Fruit fly (Drosophila melanogaster) whole organism, wandering third instar larva: ENCODE results near the gene CG17078.

Experiments used
- CG32264 ChIP-seq: fragments of 200-800 bp; sonication (Bioruptor generic); optimal IDR thresholded peaks from 2 replicates; lab custom pipeline; 2016; ENCODE audit warnings: missing biosample characterization, missing genetic modification characterization
- CrebA ChIP-seq: fragments of 200-800 bp; sonication (Bioruptor generic); optimal IDR thresholded peaks from 2 replicates; lab custom pipeline; 2016; ENCODE audit warnings: missing biosample characterization, mild to moderate bottlenecking, missing genetic modification characterization, borderline replicate concordance
- Dfd ChIP-seq: fragments of >200 bp; optimal IDR thresholded peaks from 2 replicates; lab custom pipeline; 2017; ENCODE audit warnings: missing biosample characterization, missing genetic modification characterization
- Dif ChIP-seq: fragments of 200-275, 200-300 bp; sonication (Bioruptor generic); optimal IDR thresholded peaks from 2 replicates; lab custom pipeline; 2018; ENCODE audit warnings: missing biosample characterization, missing genetic modification characterization; ENCODE audit not compliant: partially characterized antibody
- GATAd ChIP-seq: sonication (Bioruptor generic); optimal IDR thresholded peaks from 2 replicates; lab custom pipeline; 2016; ENCODE audit warnings: missing biosample characterization, missing genetic modification characterization
- HLH106 ChIP-seq: fragments of 200-800 bp; optimal IDR thresholded peaks from 3 replicates; lab custom pipeline; 2019; ENCODE audit warnings: missing biosample characterization, mild to moderate bottlenecking, missing genetic modification characterization, moderate library complexity
- Hnf4 ChIP-seq: fragments of 200-800 bp; sonication (Bioruptor generic); optimal IDR thresholded peaks from 2 replicates; lab custom pipeline; 2016; ENCODE audit warnings: missing biosample characterization, mild to moderate bottlenecking, missing genetic modification characterization
- Hr83 ChIP-seq: fragments of 200-300 bp; sonication (Bioruptor generic); optimal IDR thresholded peaks from 2 replicates; lab custom pipeline; 2016; ENCODE audit warnings: missing biosample characterization, mild to moderate bottlenecking, missing genetic modification characterization, moderate library complexity; ENCODE audit not compliant: poor library complexity, severe bottlenecking
- Jra ChIP-seq: sonication (Bioruptor generic); optimal IDR thresholded peaks from 2 replicates; lab custom pipeline; 2016; ENCODE audit warnings: missing biosample characterization, missing genetic modification characterization
- Mio ChIP-seq: sonication (Bioruptor generic); optimal IDR thresholded peaks from 2 replicates; lab custom pipeline; 2016; ENCODE audit warnings: missing biosample characterization, missing genetic modification characterization
- Myc ChIP-seq: fragments of >200 bp; optimal IDR thresholded peaks from 2 replicates; lab custom pipeline; 2017
- N ChIP-seq: fragments of >200 bp; optimal IDR thresholded peaks from 2 replicates; lab custom pipeline; 2018; ENCODE audit warnings: missing biosample characterization, missing external identifiers, missing genetic modification characterization
- OdsH ChIP-seq: fragments of 200-800 bp; sonication (Bioruptor generic); optimal IDR thresholded peaks from 2 replicates; lab custom pipeline; 2016; ENCODE audit warnings: missing biosample characterization, mild to moderate bottlenecking, missing genetic modification characterization
- Rel ChIP-seq, 2 experiments: fragments of 200-800 bp; sonication (Bioruptor generic) in 1 of 2; optimal IDR thresholded peaks; 2 replicates in 1 of 2; 3 replicates in 1 of 2; lab custom pipeline; 2016 to 2019; ENCODE audit warnings: mild to moderate bottlenecking in 2 of 2, missing biosample characterization in 2 of 2, missing genetic modification characterization in 2 of 2, moderate library complexity in 1 of 2
- Sp1 ChIP-seq: fragments of 200-800 bp; sonication (Bioruptor generic); optimal IDR thresholded peaks from 3 replicates; lab custom pipeline; 2019; ENCODE audit warnings: missing biosample characterization, mild to moderate bottlenecking, missing genetic modification characterization, moderate library complexity
- Vsx2 ChIP-seq: fragments of 200-300, 225-300 bp; sonication (Bioruptor generic); optimal IDR thresholded peaks from 2 replicates; lab custom pipeline; 2018; ENCODE audit warnings: missing biosample characterization, missing genetic modification characterization; ENCODE audit not compliant: partially characterized antibody
- br ChIP-seq: fragments of 200-800 bp; sonication (Bioruptor generic); optimal IDR thresholded peaks from 2 replicates; lab custom pipeline; 2016; ENCODE audit warnings: missing biosample characterization, missing genetic modification characterization
- brk ChIP-seq: fragments of 200-800 bp; sonication (Bioruptor generic); optimal IDR thresholded peaks from 2 replicates; lab custom pipeline; 2016; ENCODE audit warnings: missing biosample characterization, mild to moderate bottlenecking, missing genetic modification characterization
- dl ChIP-seq, 2 experiments: fragments of 175-275, 200-275 bp in 1 of 2; fragments of 200-275 bp in 1 of 2; sonication (Bioruptor generic); optimal IDR thresholded peaks; lab custom pipeline; 2018; ENCODE audit warnings: mild to moderate bottlenecking in 2 of 2, missing biosample characterization in 2 of 2, missing genetic modification characterization in 2 of 2, moderate library complexity in 2 of 2; ENCODE audit not compliant: partially characterized antibody in 2 of 2, insufficient read depth in 1 of 2
- dmrt93B ChIP-seq: fragments of 200-800 bp; sonication (Bioruptor generic); optimal IDR thresholded peaks from 2 replicates; lab custom pipeline; 2018; ENCODE audit warnings: missing biosample characterization, mild to moderate bottlenecking, missing genetic modification characterization
- ey ChIP-seq: fragments of 200-800 bp; sonication (Bioruptor generic); optimal IDR thresholded peaks from 2 replicates; lab custom pipeline; 2016; ENCODE audit warnings: missing biosample characterization, missing genetic modification characterization
- foxo ChIP-seq, 2 experiments: fragments of 200-800 bp; sonication (Bioruptor generic); optimal IDR thresholded peaks; 2 replicates in 1 of 2; 3 replicates in 1 of 2; lab custom pipeline; 2016 to 2017; ENCODE audit warnings: missing biosample characterization in 2 of 2, missing genetic modification characterization in 2 of 2
- fru ChIP-seq: fragments of 200-800 bp; sonication (Bioruptor generic); optimal IDR thresholded peaks from 3 replicates; lab custom pipeline; 2016; ENCODE audit warnings: missing biosample characterization, mild to moderate bottlenecking, missing genetic modification characterization
- h ChIP-seq: fragments of 200-800 bp; sonication (Bioruptor generic); optimal IDR thresholded peaks from 3 replicates; lab custom pipeline; 2016; ENCODE audit warnings: missing biosample characterization, mild to moderate bottlenecking, missing genetic modification characterization
- jim ChIP-seq: fragments of 175-275, 200-325 bp; sonication (Bioruptor generic); optimal IDR thresholded peaks from 2 replicates; lab custom pipeline; 2016; ENCODE audit warnings: missing biosample characterization, mild to moderate bottlenecking, missing genetic modification characterization
- lola ChIP-seq: fragments of >200 bp; optimal IDR thresholded peaks from 2 replicates; lab custom pipeline; 2017; ENCODE audit warnings: missing biosample characterization, missing genetic modification characterization
- pan ChIP-seq: fragments of >200 bp; optimal IDR thresholded peaks from 2 replicates; lab custom pipeline; 2017
- psq ChIP-seq: fragments of 200-800 bp; sonication (Bioruptor generic); optimal IDR thresholded peaks from 3 replicates; lab custom pipeline; 2017; ENCODE audit warnings: missing biosample characterization, mild to moderate bottlenecking, missing genetic modification characterization, moderate library complexity
- rgr ChIP-seq: fragments of 200-800 bp; sonication (Bioruptor generic); optimal IDR thresholded peaks from 3 replicates; lab custom pipeline; 2016; ENCODE audit warnings: missing biosample characterization, mild to moderate bottlenecking, missing genetic modification characterization
- sage ChIP-seq: fragments of 200-800 bp; sonication (Bioruptor generic); optimal IDR thresholded peaks from 2 replicates; lab custom pipeline; 2016; ENCODE audit warnings: missing biosample characterization, mild to moderate bottlenecking, missing genetic modification characterization
- sv ChIP-seq: fragments of 200-800 bp; sonication (Bioruptor generic); optimal IDR thresholded peaks from 3 replicates; lab custom pipeline; 2016; ENCODE audit warnings: missing biosample characterization, missing genetic modification characterization
- tai ChIP-seq: sonication (Bioruptor generic); optimal IDR thresholded peaks from 2 replicates; lab custom pipeline; 2016; ENCODE audit warnings: missing biosample characterization, missing genetic modification characterization
- usp ChIP-seq: fragments of >200 bp; optimal IDR thresholded peaks from 2 replicates; lab custom pipeline; 2017; ENCODE audit warnings: missing biosample characterization, missing genetic modification characterization

CG17078 gene

dm6 chr2L:294452-295362 is 16.7 kb upstream of the CG17078 start, which contains the start of the genes U2af38 and Stip1:
TSS of gene U2af38 (minus strand) at chr2L:294681.
TSS of gene Stip1 (plus strand) at chr2L:295122.
- no peak for TF ChIP-seq h
- no peak for TF ChIP-seq Jra (GFP tag; lab: Kevin White, UChicago)
- TF ChIP-seq Mio (GFP tag; lab: Kevin White, UChicago), result no peak
- no peak for TF ChIP-seq ey (GFP tag; lab: Kevin White, UChicago)
- no peak for TF ChIP-seq tai (GFP tag; lab: Kevin White, UChicago)
- no peak for TF ChIP-seq Vsx2 (GFP tag; lab: Kevin White, UChicago)
- peak; percentile 36 for TF ChIP-seq rgr (GFP tag; lab: Kevin White, UChicago)
- no peak for TF ChIP-seq sage (GFP tag; lab: Kevin White, UChicago)
- TF ChIP-seq jim, result no peak
- no peak for TF ChIP-seq lola (GFP tag; lab: Kevin White, UChicago)
- no peak for TF ChIP-seq psq (GFP tag; lab: Kevin White, UChicago)
- no peak for TF ChIP-seq usp
- TF ChIP-seq CG32264 (GFP tag; lab: Kevin White, UChicago), result no peak
- no peak for TF ChIP-seq N
- TF ChIP-seq dl (GFP tag; optimal IDR thresholded peaks at IDR 0.05; lab: Kevin White, UChicago; ENCODE audit: insufficient read depth in 1 of 2, partially characterized antibody in 2 of 2), result no peak
- peak; percentile 6 for TF ChIP-seq sv
- TF ChIP-seq Hnf4 (GFP tag; lab: Kevin White, UChicago), result no peak
- peak; percentile 29 for TF ChIP-seq Hr83
- TF ChIP-seq Sp1 (GFP tag; lab: Kevin White, UChicago), result peak; percentile 28
- no peak for TF ChIP-seq Myc (lab: Kevin White, UChicago)
- TF ChIP-seq Dfd, result no peak
- no peak for TF ChIP-seq br (GFP tag; lab: Kevin White, UChicago)
- no peak for TF ChIP-seq OdsH (GFP tag; lab: Kevin White, UChicago)
- TF ChIP-seq HLH106 (tag; lab: Kevin White, UChicago), result peak; percentile 14
- TF ChIP-seq, all 38 proteins: peak for 5

- TF ChIP-seq dmrt93B (GFP tag; lab: Kevin White, UChicago) (no peak), Hr83 (no peak), sv (no peak), OdsH (GFP tag; lab: Kevin White, UChicago) (no peak), N (no peak), Rel (GFP tag; optimal IDR thresholded peaks at IDR 0.05; lab: Kevin White, UChicago) (no peak), Rel (tag; optimal IDR thresholded peaks at IDR 0.05; lab: Kevin White, UChicago) (no peak), Sp1 (GFP tag; lab: Kevin White, UChicago) (no peak), brk (GFP tag; lab: Kevin White, UChicago) (no peak), lola (GFP tag; lab: Kevin White, UChicago) (no peak), CG32264 (GFP tag; lab: Kevin White, UChicago) (no peak), foxo (GFP tag; optimal IDR thresholded peaks at IDR 0.05; lab: Kevin White, UChicago) (no peak), br (GFP tag; lab: Kevin White, UChicago) (no peak), usp (no peak), HLH106 (tag; lab: Kevin White, UChicago) (no peak), rgr (GFP tag; lab: Kevin White, UChicago) (no peak), Dfd (no peak), fru (no peak), GATAd (no peak), Dif (GFP tag; lab: Kevin White, UChicago) (no peak), pan (lab: Kevin White, UChicago) (no peak)
Measured at dm6 chr2L:292301-292700, 14.3 kb upstream of the CG17078 start, which contains the start of gene CG11562. TSS of gene CG11562 (plus strand) at chr2L:292419.

dm6 chr2L:291657-292056 is 13.6 kb upstream of the CG17078 start, which contains the start of gene CG3625:
TSS of gene CG3625 (minus strand) at chr2L:291795.
- TF ChIP-seq Rel (GFP tag; optimal IDR thresholded peaks at IDR 0.05; lab: Kevin White, UChicago), result no peak
- TF ChIP-seq Rel (tag; optimal IDR thresholded peaks at IDR 0.05; lab: Kevin White, UChicago), result no peak
- no peak for TF ChIP-seq dmrt93B (GFP tag; lab: Kevin White, UChicago)
- TF ChIP-seq HLH106 (tag; lab: Kevin White, UChicago), result no peak
- no peak for TF ChIP-seq Dfd
- TF ChIP-seq fru, result no peak
- no peak for TF ChIP-seq CrebA (GFP tag; lab: Kevin White, UChicago)
- TF ChIP-seq, all 38 proteins: peak for 0
